Worm (Caenorhabditis elegans) whole organism, L4 larva: ENCODE results near the gene dsb-2.

Experiments used
- ama-1 ChIP-seq: fragments of 150-350 bp; optimal IDR thresholded peaks from 2 replicates; lab custom pipeline; 2014; ENCODE audit warnings: inconsistent platforms, mixed read lengths
- fkh-10 ChIP-seq: fragments of 150-350 bp; optimal IDR thresholded peaks from 2 replicates; lab custom pipeline; 2014; ENCODE audit warnings: missing biosample characterization, missing genetic modification reagents, missing genetic modification characterization
- lin-39 ChIP-seq: fragments of 150-350 bp; optimal IDR thresholded peaks from 2 replicates; lab custom pipeline; 2014; ENCODE audit warnings: missing biosample characterization, missing genetic modification reagents, missing genetic modification characterization
- mdl-1 ChIP-seq, 2 experiments: fragments of 150-350 bp in 1 of 2; sonication (generic microtip) in 1 of 2; optimal IDR thresholded peaks; 2 replicates each; lab custom pipeline; 2014 to 2017; ENCODE audit warnings: missing biosample characterization in 2 of 2, missing genetic modification characterization in 2 of 2

- TF ChIP-seq mdl-1 (tag; optimal IDR thresholded peaks at IDR 0.05; lab: Kevin White, UChicago) = peak in 1 of 2 experiments; percentile 73
- TF ChIP-seq ama-1 = no peak
- no peak for TF ChIP-seq fkh-10
- TF ChIP-seq lin-39 = no peak
These were observed 6.0 kb upstream of the dsb-2 start for ce11 chrII:14404741-14405488.
